Worm (Caenorhabditis elegans): Measurements from ENCODE around the gene M02D8.6.

- TF ChIP-seq lin-15B (tag; optimal IDR thresholded peaks at IDR 0.05) (no peak), fos-1 (tag; optimal IDR thresholded peaks at IDR 0.05) (no peak), ztf-11 (tag; optimal IDR thresholded peaks at IDR 0.05) (no peak), mml-1 (tag; optimal IDR thresholded peaks at IDR 0.05) (no peak), zag-1 (tag; optimal IDR thresholded peaks at IDR 0.05) (no peak), snpc-4 (tag; optimal IDR thresholded peaks at IDR 0.05) (no peak), elt-3 (tag; optimal IDR thresholded peaks at IDR 0.05) (no peak), egl-5 (tag; optimal IDR thresholded peaks at IDR 0.05) (no peak), aly-2 (tag; optimal IDR thresholded peaks at IDR 0.05) (no peak), nhr-28 (tag; optimal IDR thresholded peaks at IDR 0.05) (no peak), nhr-76 (tag; optimal IDR thresholded peaks at IDR 0.05) (no peak)
Observed at ce11 chrX:8718153-8718552, 13.6 kb downstream of the M02D8.6 start.
